Worm (Caenorhabditis elegans) whole organism, L3 larva: ENCODE data around the gene tbc-1.

Experiments used
- aly-2 ChIP-seq: fragments of 150-350 bp; optimal IDR thresholded peaks from 2 replicates; lab custom pipeline; 2014; ENCODE audit warnings: missing biosample characterization, missing genetic modification characterization
- ama-1 ChIP-seq: fragments of 150-350 bp; optimal IDR thresholded peaks from 2 replicates; lab custom pipeline; 2018
- ceh-16 ChIP-seq: sonication (generic microtip); optimal IDR thresholded peaks from 2 replicates; lab custom pipeline; 2017; ENCODE audit warnings: missing biosample characterization, missing genetic modification characterization
- ceh-28 ChIP-seq: fragments of 150-350 bp; optimal IDR thresholded peaks from 2 replicates; lab custom pipeline; 2014; ENCODE audit warnings: missing biosample characterization, missing genetic modification reagents, missing genetic modification characterization
- ceh-82 ChIP-seq: fragments of 150-350 bp; optimal IDR thresholded peaks from 2 replicates; lab custom pipeline; 2014; ENCODE audit warnings: missing biosample characterization, missing genetic modification characterization
- ceh-9 ChIP-seq: sonication (generic microtip); optimal IDR thresholded peaks from 2 replicates; lab custom pipeline; 2018; ENCODE audit warnings: missing biosample characterization, missing genetic modification characterization
- daf-12 ChIP-seq: fragments of 150-350 bp; optimal IDR thresholded peaks from 2 replicates; lab custom pipeline; 2014; ENCODE audit warnings: missing biosample characterization, missing genetic modification reagents, missing genetic modification characterization
- egl-27 ChIP-seq: sonication (generic microtip); optimal IDR thresholded peaks from 4 replicates; lab custom pipeline; 2017; ENCODE audit warnings: missing biosample characterization, missing genetic modification reagents, missing genetic modification characterization
- egl-5 ChIP-seq: fragments of 150-350 bp; optimal IDR thresholded peaks from 2 replicates; lab custom pipeline; 2017; ENCODE audit warnings: missing biosample characterization, missing genetic modification reagents, missing genetic modification characterization, inconsistent platforms
- elt-1 ChIP-seq: fragments of 150-350 bp; optimal IDR thresholded peaks from 2 replicates; lab custom pipeline; 2014; ENCODE audit warnings: missing biosample characterization, missing genetic modification characterization
- elt-2 ChIP-seq: sonication (generic microtip); optimal IDR thresholded peaks from 2 replicates; lab custom pipeline; 2016; ENCODE audit warnings: missing genetic modification reagents, mild to moderate bottlenecking, missing genetic modification characterization, missing compliant biosample characterization
- elt-3 ChIP-seq, 3 experiments: fragments of 150-350 bp in 1 of 3; sonication (generic microtip) in 2 of 3; optimal IDR thresholded peaks; 2 replicates in 2 of 3; 4 replicates in 1 of 3; lab custom pipeline; 2014 to 2017; ENCODE audit warnings: missing biosample characterization in 3 of 3, missing genetic modification characterization in 3 of 3
- eor-1 ChIP-seq, 2 experiments: fragments of 150-350 bp; optimal IDR thresholded peaks; 2 replicates each; lab custom pipeline; 2014 to 2018; ENCODE audit warnings: missing biosample characterization in 2 of 2, missing genetic modification characterization in 2 of 2
- fkh-10 ChIP-seq: sonication (generic microtip); optimal IDR thresholded peaks from 2 replicates; lab custom pipeline; 2017; ENCODE audit warnings: missing biosample characterization, missing genetic modification reagents, missing genetic modification characterization
- fos-1 ChIP-seq: fragments of 150-350 bp; optimal IDR thresholded peaks from 2 replicates; lab custom pipeline; 2014; ENCODE audit warnings: missing biosample characterization, missing genetic modification characterization
- hmg-11 ChIP-seq: sonication (generic microtip); optimal IDR thresholded peaks from 2 replicates; lab custom pipeline; 2016; ENCODE audit warnings: missing genetic modification characterization, missing compliant biosample characterization
- jun-1 ChIP-seq: fragments of 150-350 bp; optimal IDR thresholded peaks from 2 replicates; lab custom pipeline; 2014; ENCODE audit warnings: missing biosample characterization, missing genetic modification reagents, missing genetic modification characterization
- lin-15B ChIP-seq: fragments of 150-350 bp; optimal IDR thresholded peaks from 2 replicates; lab custom pipeline; 2014; ENCODE audit warnings: missing biosample characterization, missing genetic modification characterization
- lin-39 ChIP-seq: fragments of 150-350 bp; optimal IDR thresholded peaks from 2 replicates; lab custom pipeline; 2018; ENCODE audit warnings: missing biosample characterization, missing genetic modification reagents, missing genetic modification characterization
- lsy-12 ChIP-seq: sonication (generic microtip); optimal IDR thresholded peaks from 2 replicates; lab custom pipeline; 2016; ENCODE audit warnings: mild to moderate bottlenecking, missing genetic modification characterization, missing compliant biosample characterization
- mdl-1 ChIP-seq: fragments of 150-350 bp; optimal IDR thresholded peaks from 2 replicates; lab custom pipeline; 2014; ENCODE audit warnings: missing biosample characterization, missing genetic modification characterization
- mml-1 ChIP-seq: fragments of 150-350 bp; sonication (generic microtip); optimal IDR thresholded peaks from 3 replicates; lab custom pipeline; 2014; ENCODE audit warnings: missing biosample characterization, missing genetic modification characterization
- nfya-1 ChIP-seq: sonication (generic microtip); optimal IDR thresholded peaks from 2 replicates; lab custom pipeline; 2017; ENCODE audit warnings: missing genetic modification characterization, mild to moderate bottlenecking, missing compliant biosample characterization, antibody characterized with exemption, moderate library complexity; ENCODE audit not compliant: insufficient read depth
- nhr-11 ChIP-seq: fragments of 150-350 bp; optimal IDR thresholded peaks from 2 replicates; lab custom pipeline; 2014; ENCODE audit warnings: missing biosample characterization, missing genetic modification characterization
- nhr-12 ChIP-seq: fragments of 150-350 bp; optimal IDR thresholded peaks from 2 replicates; lab custom pipeline; 2014; ENCODE audit warnings: missing biosample characterization, missing genetic modification characterization
- nhr-23 ChIP-seq: fragments of 150-350 bp; optimal IDR thresholded peaks from 2 replicates; lab custom pipeline; 2014; ENCODE audit warnings: missing biosample characterization, missing genetic modification reagents, missing genetic modification characterization
- nhr-237 ChIP-seq: fragments of 150-350 bp; optimal IDR thresholded peaks from 2 replicates; lab custom pipeline; 2014; ENCODE audit warnings: missing biosample characterization, missing genetic modification characterization
- nhr-25 ChIP-seq: sonication (generic microtip); optimal IDR thresholded peaks from 2 replicates; lab custom pipeline; 2017; ENCODE audit warnings: missing biosample characterization, missing genetic modification characterization
- nhr-43 ChIP-seq: sonication (generic microtip); optimal IDR thresholded peaks from 2 replicates; lab custom pipeline; 2016; ENCODE audit warnings: mild to moderate bottlenecking, missing genetic modification characterization, missing compliant biosample characterization; ENCODE audit not compliant: poor library complexity, severe bottlenecking
- nhr-67 ChIP-seq: fragments of 150-350 bp; optimal IDR thresholded peaks from 2 replicates; lab custom pipeline; 2014; ENCODE audit warnings: missing biosample characterization, missing genetic modification characterization
- nhr-77 ChIP-seq: fragments of 150-350 bp; optimal IDR thresholded peaks from 2 replicates; lab custom pipeline; 2014; ENCODE audit warnings: missing biosample characterization, missing genetic modification characterization
- pha-4 ChIP-seq: fragments of 150-350 bp; optimal IDR thresholded peaks from 2 replicates; lab custom pipeline; 2014; ENCODE audit warnings: missing biosample characterization, missing genetic modification reagents, missing genetic modification characterization
- pqm-1 ChIP-seq: fragments of 150-350 bp; optimal IDR thresholded peaks from 2 replicates; lab custom pipeline; 2017; ENCODE audit warnings: missing biosample characterization, missing genetic modification characterization, inconsistent platforms
- sea-2 ChIP-seq: fragments of 150-350 bp; sonication (generic microtip); optimal IDR thresholded peaks from 4 replicates; lab custom pipeline; 2014; ENCODE audit warnings: missing biosample characterization, missing genetic modification reagents, missing genetic modification characterization
- skn-1 ChIP-seq: fragments of 150-350 bp; optimal IDR thresholded peaks from 2 replicates; lab custom pipeline; 2014; ENCODE audit warnings: missing biosample characterization, missing genetic modification characterization
- snpc-4 ChIP-seq: fragments of 150-350 bp; optimal IDR thresholded peaks from 2 replicates; lab custom pipeline; 2014; ENCODE audit warnings: missing biosample characterization, missing genetic modification characterization
- tbx-2 ChIP-seq: sonication (generic microtip); optimal IDR thresholded peaks from 2 replicates; lab custom pipeline; 2016; ENCODE audit warnings: mild to moderate bottlenecking, missing genetic modification characterization, missing compliant biosample characterization
- unc-62 ChIP-seq: fragments of 150-350 bp; sonication (generic microtip); optimal IDR thresholded peaks from 4 replicates; lab custom pipeline; 2014; ENCODE audit warnings: missing biosample characterization, missing genetic modification reagents, missing genetic modification characterization
- zag-1 ChIP-seq: fragments of 150-350 bp; optimal IDR thresholded peaks from 2 replicates; lab custom pipeline; 2014; ENCODE audit warnings: missing biosample characterization, missing genetic modification characterization
- ztf-11 ChIP-seq: fragments of 150-350 bp; optimal IDR thresholded peaks from 2 replicates; lab custom pipeline; 2014; ENCODE audit warnings: missing biosample characterization, missing genetic modification characterization
- ztf-4 ChIP-seq: fragments of 150-350 bp; optimal IDR thresholded peaks from 2 replicates; lab custom pipeline; 2014; ENCODE audit warnings: missing biosample characterization, missing genetic modification characterization

Gene tbc-1

ce11 chrX:14975467-14976167, 5.1 kb downstream of the tbc-1 start, which contains the start of gene F20D1.3:
TSS of gene F20D1.3 (plus strand) at chrX:14976117.
- TF ChIP-seq hmg-11 (tag; lab: Kevin White, UChicago) (peak; percentile 64), elt-3 (tag; optimal IDR thresholded peaks at IDR 0.05; lab: Kevin White, UChicago) (no peak), nhr-237 (tag; lab: Kevin White, UChicago) (no peak), nhr-12 (tag; lab: Kevin White, UChicago) (no peak), ama-1 (lab: Kevin White, UChicago) (peak; percentile 12), mml-1 (tag; lab: Kevin White, UChicago) (no peak), skn-1 (tag; lab: Kevin White, UChicago) (peak; percentile 49), zag-1 (tag; lab: Kevin White, UChicago) (no peak), ztf-11 (tag; lab: Kevin White, UChicago) (no peak), nhr-23 (peak; percentile 76), ceh-9 (no peak), ztf-4 (tag; lab: Kevin White, UChicago) (no peak), daf-12 (no peak), lsy-12 (no peak), lin-39 (peak; percentile 46), lin-15B (tag; lab: Kevin White, UChicago) (peak; percentile 20), unc-62 (GFP tag; lab: Kevin White, UChicago) (no peak), ceh-82 (no peak), fos-1 (tag; lab: Kevin White, UChicago) (peak; percentile 95), nhr-67 (tag; lab: Kevin White, UChicago) (no peak), egl-5 (tag; lab: Kevin White, UChicago) (peak; percentile 79), snpc-4 (peak; percentile 42), aly-2 (no peak), elt-2 (tag; lab: Kevin White, UChicago) (peak; percentile 24), pha-4 (tag; lab: Kevin White, UChicago) (peak; percentile 55), nhr-43 (peak; percentile 41), mdl-1 (peak; percentile 9), jun-1 (tag; lab: Kevin White, UChicago) (peak; percentile 74), sea-2 (GFP tag; lab: Kevin White, UChicago) (no peak), ceh-28 (tag; lab: Kevin White, UChicago) (peak; percentile 76), egl-27 (tag; lab: Kevin White, UChicago) (no peak), nfya-1 (peak; percentile 64), nhr-25 (peak; percentile 58), elt-1 (tag; lab: Kevin White, UChicago) (no peak)

- TF ChIP-seq nhr-67 (tag; lab: Kevin White, UChicago) (no peak), mdl-1 (no peak), ceh-16 (tag; lab: Kevin White, UChicago) (no peak), elt-1 (tag; lab: Kevin White, UChicago) (no peak), nhr-77 (tag; lab: Kevin White, UChicago) (no peak), nhr-43 (no peak), pha-4 (tag; lab: Kevin White, UChicago) (no peak), lin-15B (tag; lab: Kevin White, UChicago) (no peak), hmg-11 (tag; lab: Kevin White, UChicago) (no peak), nhr-12 (tag; lab: Kevin White, UChicago) (no peak), pqm-1 (tag; lab: Kevin White, UChicago) (no peak), fos-1 (tag; lab: Kevin White, UChicago) (no peak), tbx-2 (tag; lab: Kevin White, UChicago) (no peak)
Observed at ce11 chrX:14976840-14977534, 6.4 kb downstream of the tbc-1 start.

ce11 chrX:14978756-14979155, 8.2 kb downstream of the tbc-1 start:
- TF ChIP-seq ceh-82 (no peak), lin-39 (peak; percentile 24), pqm-1 (tag; lab: Kevin White, UChicago) (no peak), unc-62 (GFP tag; lab: Kevin White, UChicago) (no peak), nhr-237 (tag; lab: Kevin White, UChicago) (no peak), nhr-77 (tag; lab: Kevin White, UChicago) (no peak), nhr-25 (peak; percentile 4), elt-3 (tag; optimal IDR thresholded peaks at IDR 0.05; lab: Kevin White, UChicago) (peak in 1 of 3 experiments; percentile 17), aly-2 (no peak), nhr-11 (tag; lab: Kevin White, UChicago) (no peak), fkh-10 (GFP tag; lab: Kevin White, UChicago) (no peak), ceh-28 (tag; lab: Kevin White, UChicago) (peak; percentile 55), nhr-43 (peak; percentile 37), pha-4 (tag; lab: Kevin White, UChicago) (peak; percentile 70), elt-2 (tag; lab: Kevin White, UChicago) (peak; percentile 2), zag-1 (tag; lab: Kevin White, UChicago) (no peak), hmg-11 (tag; lab: Kevin White, UChicago) (peak; percentile 11), ztf-4 (tag; lab: Kevin White, UChicago) (no peak), mml-1 (tag; lab: Kevin White, UChicago) (no peak), nhr-23 (no peak), ama-1 (lab: Kevin White, UChicago) (peak; percentile 90), eor-1 (tag; optimal IDR thresholded peaks at IDR 0.05; lab: Kevin White, UChicago) (no peak), mdl-1 (no peak), nfya-1 (peak; percentile 63)
